Worm (Caenorhabditis elegans) whole organism, L2 larva: ENCODE results near the gene B0361.9.

Experiments
- aly-2 ChIP-seq: fragments of 150-350 bp; optimal IDR thresholded peaks from 2 replicates; lab custom pipeline; 2014; ENCODE audit warnings: missing biosample characterization, missing genetic modification characterization
- ama-1 ChIP-seq: fragments of 150-350 bp; optimal IDR thresholded peaks from 2 replicates; lab custom pipeline; 2018; ENCODE audit warnings: inconsistent platforms
- elt-1 ChIP-seq: fragments of 150-350 bp; optimal IDR thresholded peaks from 2 replicates; lab custom pipeline; 2014; ENCODE audit warnings: missing biosample characterization, missing genetic modification characterization
- lin-11 ChIP-seq: fragments of 150-350 bp; sonication (generic microtip); optimal IDR thresholded peaks from 2 replicates; lab custom pipeline; 2014; ENCODE audit warnings: missing biosample characterization, missing genetic modification characterization, inconsistent platforms, mixed read lengths
- mdl-1 ChIP-seq, 2 experiments: fragments of 150-350 bp in 1 of 2; sonication (generic microtip) in 1 of 2; optimal IDR thresholded peaks; 2 replicates each; lab custom pipeline; 2017; ENCODE audit warnings: missing biosample characterization in 2 of 2, missing genetic modification characterization in 2 of 2
- nhr-25 ChIP-seq: fragments of 150-350 bp; sonication (generic microtip); optimal IDR thresholded peaks from 3 replicates; lab custom pipeline; 2014; ENCODE audit warnings: missing biosample characterization, missing genetic modification characterization
- nhr-6 ChIP-seq: fragments of 150-350 bp; optimal IDR thresholded peaks from 2 replicates; lab custom pipeline; 2014; ENCODE audit warnings: missing biosample characterization, missing genetic modification characterization
- unc-39 ChIP-seq: fragments of 150-350 bp; optimal IDR thresholded peaks from 2 replicates; lab custom pipeline; 2014; ENCODE audit warnings: missing biosample characterization, missing genetic modification characterization
- ztf-4 ChIP-seq: fragments of 150-350 bp; optimal IDR thresholded peaks from 2 replicates; lab custom pipeline; 2014; ENCODE audit warnings: missing biosample characterization, missing genetic modification characterization

ce11 chrIII:7281179-7281578 lies 18.3 kb downstream of the B0361.9 start, which contains the start of gene B0361.3:
- TF ChIP-seq mdl-1 (tag; optimal IDR thresholded peaks at IDR 0.05; lab: Kevin White, UChicago) (no peak), ztf-4 (no peak), aly-2 (no peak), ama-1 (lab: Kevin White, UChicago) (no peak), elt-1 (no peak), nhr-25 (no peak), nhr-6 (tag; lab: Kevin White, UChicago) (no peak), unc-39 (tag; lab: Kevin White, UChicago) (no peak), lin-11 (no peak)
